Fruit fly (Drosophila melanogaster) whole organism, embryonic: Measurements from ENCODE around the gene Acn.

Experiments used
- Atf3 ChIP-seq: fragments of 200-800 bp; sonication (Bioruptor generic); optimal IDR thresholded peaks from 3 replicates; lab custom pipeline; 2016; ENCODE audit warnings: missing biosample characterization, missing genetic modification characterization
- CG11456 ChIP-seq: fragments of 200-800 bp; sonication (Bioruptor generic); IDR thresholded peaks from 3 replicates; pipeline ENCODE4 v1.3.6; 2022; ENCODE audit warnings: missing biosample characterization, missing genetic modification characterization
- CG11560 ChIP-seq: fragments of 200-800 bp; sonication (Bioruptor generic); IDR thresholded peaks from 3 replicates; pipeline ENCODE4 v1.3.6; 2022; ENCODE audit warnings: missing biosample characterization, missing genetic modification characterization
- CG12236 ChIP-seq: fragments of 200-800 bp; sonication (Bioruptor generic); optimal IDR thresholded peaks from 2 replicates; lab custom pipeline; 2016; ENCODE audit warnings: missing biosample characterization, missing genetic modification characterization
- CG13624 ChIP-seq: fragments of 200-800 bp; sonication (Bioruptor generic); optimal IDR thresholded peaks from 2 replicates; lab custom pipeline; 2016; ENCODE audit warnings: missing biosample characterization, missing genetic modification characterization
- CG14014 ChIP-seq: fragments of 200-800 bp; sonication (Bioruptor generic); IDR thresholded peaks from 2 replicates; pipeline ENCODE4 v1.3.6; 2022; ENCODE audit warnings: missing biosample characterization, missing genetic modification characterization
- CG15269 ChIP-seq: fragments of 200-800 bp; sonication (Bioruptor generic); optimal IDR thresholded peaks from 2 replicates; lab custom pipeline; 2018; ENCODE audit warnings: missing biosample characterization, mild to moderate bottlenecking, missing genetic modification characterization, moderate library complexity
- CG1529 ChIP-seq: fragments of 200-800 bp; sonication (Bioruptor generic); optimal IDR thresholded peaks from 3 replicates; lab custom pipeline; 2018; ENCODE audit warnings: missing biosample characterization, missing genetic modification characterization
- CG17912 ChIP-seq: fragments of 200-800 bp; sonication (Bioruptor generic); optimal IDR thresholded peaks from 2 replicates; lab custom pipeline; 2018; ENCODE audit warnings: missing biosample characterization, mild to moderate bottlenecking, missing genetic modification characterization
- CG18599 ChIP-seq: fragments of 200-800 bp; sonication (Bioruptor generic); optimal IDR thresholded peaks from 3 replicates; lab custom pipeline; 2017; ENCODE audit warnings: missing biosample characterization, missing genetic modification characterization, mild to moderate bottlenecking, moderate library complexity, missing genetic modification reagents
- CG18619 ChIP-seq: fragments of 200-800 bp; sonication (Bioruptor generic); optimal IDR thresholded peaks from 3 replicates; lab custom pipeline; 2017; ENCODE audit warnings: missing biosample characterization, mild to moderate bottlenecking, missing genetic modification characterization
- CG3065 ChIP-seq: fragments of 200-800 bp; sonication (Bioruptor generic); optimal IDR thresholded peaks from 2 replicates; lab custom pipeline; 2016; ENCODE audit warnings: missing biosample characterization, missing genetic modification characterization
- CG32532 ChIP-seq: fragments of 200-800 bp; sonication (Bioruptor generic); IDR thresholded peaks from 2 replicates; pipeline ENCODE4 v1.3.6; 2022; ENCODE audit warnings: missing biosample characterization, missing genetic modification characterization
- CG3726 ChIP-seq: fragments of 200-800 bp; sonication (Bioruptor generic); IDR thresholded peaks from 3 replicates; pipeline ENCODE4, ENCODE4 v1.3.6; 2022; ENCODE audit warnings: missing biosample characterization, missing genetic modification characterization
- CG3995 ChIP-seq: fragments of 200-800 bp; sonication (Bioruptor generic); optimal IDR thresholded peaks from 3 replicates; lab custom pipeline; 2016; ENCODE audit warnings: missing biosample characterization, missing genetic modification characterization
- CG4282 ChIP-seq: fragments of 200-800 bp; sonication (Bioruptor generic); optimal IDR thresholded peaks from 2 replicates; lab custom pipeline; 2016; ENCODE audit warnings: missing biosample characterization, missing genetic modification characterization
- CG4328 ChIP-seq: fragments of 200-800 bp; sonication (Bioruptor generic); optimal IDR thresholded peaks from 3 replicates; lab custom pipeline; 2017; ENCODE audit warnings: missing biosample characterization, missing genetic modification reagents, missing genetic modification characterization
- CG4360 ChIP-seq: fragments of 200-800 bp; sonication (Bioruptor generic); IDR thresholded peaks from 2 replicates; pipeline ENCODE4 v1.3.6; 2022; ENCODE audit warnings: missing biosample characterization, missing genetic modification characterization
- CG6683 ChIP-seq: fragments of 200-800 bp; sonication (Bioruptor generic); optimal IDR thresholded peaks from 2 replicates; lab custom pipeline; 2017; ENCODE audit warnings: missing biosample characterization, mild to moderate bottlenecking, missing genetic modification characterization, missing genetic modification reagents
- CG7556 ChIP-seq: fragments of 200-800 bp; sonication (Bioruptor generic); optimal IDR thresholded peaks from 2 replicates; lab custom pipeline; 2017; ENCODE audit warnings: missing biosample characterization, mild to moderate bottlenecking, missing genetic modification characterization
- CG8478 ChIP-seq: fragments of >200 bp; optimal IDR thresholded peaks from 2 replicates; lab custom pipeline; 2018
- CG8765 ChIP-seq: fragments of 200-800 bp; sonication (Bioruptor generic); IDR thresholded peaks from 2 replicates; pipeline ENCODE4 v1.3.6; 2022; ENCODE audit warnings: missing biosample characterization, missing genetic modification characterization
- Dll ChIP-seq: fragments of 200-800 bp; sonication (Bioruptor generic); IDR thresholded peaks from 4 replicates; pipeline ENCODE4 v1.3.6; 2022; ENCODE audit warnings: missing biosample characterization, missing genetic modification characterization; ENCODE audit not compliant: partially characterized antibody
- Dp ChIP-seq: fragments of 200-800 bp; sonication (Bioruptor generic); optimal IDR thresholded peaks from 2 replicates; lab custom pipeline; 2018; ENCODE audit warnings: missing biosample characterization, mild to moderate bottlenecking, missing genetic modification characterization, moderate library complexity
- Fer3 ChIP-seq: fragments of 200-800 bp; sonication (Bioruptor generic); optimal IDR thresholded peaks from 2 replicates; lab custom pipeline; 2018; ENCODE audit warnings: missing biosample characterization, mild to moderate bottlenecking, missing genetic modification characterization, moderate library complexity
- HLH4C ChIP-seq: fragments of 200-800 bp; sonication (Bioruptor generic); IDR thresholded peaks from 3 replicates; pipeline ENCODE4 v1.3.6; 2022; ENCODE audit warnings: missing biosample characterization, missing genetic modification characterization; ENCODE audit not compliant: partially characterized antibody
- HLHmδ ChIP-seq: fragments of 200-800 bp; sonication (Bioruptor generic); optimal IDR thresholded peaks from 2 replicates; lab custom pipeline; 2018; ENCODE audit warnings: missing biosample characterization, mild to moderate bottlenecking, missing genetic modification characterization, moderate library complexity
- Hand ChIP-seq: fragments of 200-800 bp; sonication (Bioruptor generic); optimal IDR thresholded peaks from 2 replicates; lab custom pipeline; 2017; ENCODE audit warnings: mild to moderate bottlenecking, missing biosample characterization, missing genetic modification reagents, missing genetic modification characterization
- Hr78 ChIP-seq, 2 experiments: fragments of 200-800 bp in 1 of 2; fragments of >200 bp in 1 of 2; sonication (Bioruptor generic) in 1 of 2; optimal IDR thresholded peaks; 2 replicates each; lab custom pipeline; 2017 to 2019; ENCODE audit warnings: missing biosample characterization in 2 of 2, missing genetic modification characterization in 2 of 2, mild to moderate bottlenecking in 1 of 2, moderate library complexity in 1 of 2
- Mad ChIP-seq: fragments of 200-800 bp; sonication (Bioruptor generic); optimal IDR thresholded peaks from 2 replicates; lab custom pipeline; 2016; ENCODE audit warnings: missing biosample characterization, missing genetic modification characterization
- Taf1 ChIP-seq: fragments of 200-800 bp; sonication (Bioruptor generic); IDR thresholded peaks from 2 replicates; pipeline ENCODE4 v1.3.6; 2022; ENCODE audit warnings: missing biosample characterization, missing genetic modification characterization
- bbx ChIP-seq: fragments of 200-800 bp; sonication (Bioruptor generic); IDR thresholded peaks from 2 replicates; pipeline ENCODE4 v1.3.6; 2022; ENCODE audit warnings: missing biosample characterization, missing genetic modification characterization; ENCODE audit not compliant: partially characterized antibody
- chm ChIP-seq: fragments of 200-800 bp; sonication (Bioruptor generic); IDR thresholded peaks from 2 replicates; pipeline ENCODE4 v1.3.6; 2022; ENCODE audit warnings: missing biosample characterization, missing genetic modification characterization
- fd3F ChIP-seq: fragments of 200-800 bp; sonication (Bioruptor generic); optimal IDR thresholded peaks from 2 replicates; lab custom pipeline; 2018; ENCODE audit warnings: missing biosample characterization, mild to moderate bottlenecking, missing genetic modification characterization, moderate library complexity
- gem ChIP-seq: fragments of 200-800 bp; sonication (Bioruptor generic); optimal IDR thresholded peaks from 2 replicates; lab custom pipeline; 2019; ENCODE audit warnings: missing biosample characterization, mild to moderate bottlenecking, missing genetic modification characterization, moderate library complexity
- gro ChIP-seq: fragments of 200-800 bp; sonication (Bioruptor generic); optimal IDR thresholded peaks from 2 replicates; lab custom pipeline; 2016; ENCODE audit warnings: missing biosample characterization, missing genetic modification characterization
- gt ChIP-seq: fragments of 200-800 bp; sonication (Bioruptor generic); IDR thresholded peaks from 2 replicates; pipeline ENCODE4 v1.3.6; 2022; ENCODE audit warnings: missing biosample characterization, missing genetic modification characterization
- hkb ChIP-seq, 2 experiments: fragments of 200-800 bp in 1 of 2; fragments of >200 bp in 1 of 2; sonication (Bioruptor generic) in 1 of 2; IDR thresholded peaks in 1 of 2; optimal IDR thresholded peaks in 1 of 2; 2 replicates each; pipeline versions ENCODE4 v1.3.6 to Lab custom; 2017 to 2022; ENCODE audit warnings: missing biosample characterization in 1 of 2, missing genetic modification characterization in 1 of 2
- insv ChIP-seq, 2 experiments: fragments of 200-800 bp; sonication (Bioruptor generic); optimal IDR thresholded peaks; 3 replicates each; lab custom pipeline; 2016 to 2018; ENCODE audit warnings: missing biosample characterization in 2 of 2, missing genetic modification characterization in 2 of 2
- mam ChIP-seq: fragments of 200-800 bp; sonication (Bioruptor generic); optimal IDR thresholded peaks from 3 replicates; lab custom pipeline; 2016; ENCODE audit warnings: missing biosample characterization, missing genetic modification characterization
- mld ChIP-seq: fragments of 200-800 bp; sonication (Bioruptor generic); IDR thresholded peaks from 3 replicates; pipeline ENCODE4 v1.3.6; 2022; ENCODE audit warnings: missing biosample characterization, missing genetic modification characterization; ENCODE audit not compliant: partially characterized antibody
- pfk ChIP-seq: fragments of 200-800 bp; sonication (Bioruptor generic); optimal IDR thresholded peaks from 2 replicates; lab custom pipeline; 2018; ENCODE audit warnings: missing biosample characterization, mild to moderate bottlenecking, missing genetic modification characterization, moderate library complexity
- phol ChIP-seq: fragments of 200-800 bp; sonication (Bioruptor generic); optimal IDR thresholded peaks from 3 replicates; lab custom pipeline; 2018; ENCODE audit warnings: missing biosample characterization, mild to moderate bottlenecking, missing genetic modification characterization, moderate library complexity
- pita ChIP-seq: fragments of 200-800 bp; sonication (Bioruptor generic); optimal IDR thresholded peaks from 2 replicates; lab custom pipeline; 2017; ENCODE audit warnings: missing biosample characterization, mild to moderate bottlenecking, missing genetic modification characterization
- pros ChIP-seq: fragments of 200-800 bp; sonication (Bioruptor generic); optimal IDR thresholded peaks from 3 replicates; lab custom pipeline; 2019; ENCODE audit warnings: missing biosample characterization, mild to moderate bottlenecking, missing genetic modification characterization, moderate library complexity
- scrt ChIP-seq: fragments of 200-800 bp; sonication (Bioruptor generic); optimal IDR thresholded peaks from 2 replicates; lab custom pipeline; 2018; ENCODE audit warnings: missing biosample characterization, mild to moderate bottlenecking, missing genetic modification characterization, moderate library complexity
- sisA ChIP-seq: fragments of 200-800 bp; sonication (Bioruptor generic); IDR thresholded peaks from 2 replicates; pipeline ENCODE4 v1.3.6; 2022; ENCODE audit warnings: missing biosample characterization, missing genetic modification characterization
- slou ChIP-seq: fragments of 200-800 bp; sonication (Bioruptor generic); optimal IDR thresholded peaks from 3 replicates; lab custom pipeline; 2016; ENCODE audit warnings: missing biosample characterization, missing genetic modification characterization
- twi ChIP-seq: fragments of 200-800 bp; optimal IDR thresholded peaks from 2 replicates; lab custom pipeline; 2019; ENCODE audit warnings: missing biosample characterization, mild to moderate bottlenecking, missing genetic modification characterization, moderate library complexity
- wor ChIP-seq: fragments of 200-800 bp; sonication (Bioruptor generic); IDR thresholded peaks from 2 replicates; pipeline ENCODE4 v1.3.6; 2022; ENCODE audit warnings: missing biosample characterization, missing genetic modification characterization
- yki ChIP-seq: fragments of >200 bp; optimal IDR thresholded peaks from 3 replicates; lab custom pipeline; 2018

Gene Acn

dm6 chr2L:19002959-19003371 lies 42.2 kb upstream of the Acn start, which contains the start of gene CG31793 (continued):
- no peak for TF ChIP-seq pros (GFP tag; lab: Kevin White, UChicago)
- TF ChIP-seq yki (lab: Kevin White, UChicago): no peak
- no peak for TF ChIP-seq pfk (GFP tag; lab: Kevin White, UChicago)
- TF ChIP-seq phol (tag; lab: Kevin White, UChicago): peak; percentile 46
- no peak for TF ChIP-seq sisA (GFP tag; lab: Robert Waterston, UW)
- no peak for TF ChIP-seq slou
- TF ChIP-seq bbx (GFP tag; lab: Robert Waterston, UW): peak; percentile 33; the same call in 1 of the 2 replicates
- peak; percentile 72 for TF ChIP-seq gem (tag; lab: Kevin White, UChicago)
- no peak for TF ChIP-seq mld (GFP tag; lab: Robert Waterston, UW)
- no peak for TF ChIP-seq gt (GFP tag; lab: Robert Waterston, UW)
- TF ChIP-seq hkb (optimal IDR thresholded peaks at IDR 0.05; lab: Kevin White, UChicago): no peak
- peak; percentile 63 for TF ChIP-seq hkb (GFP tag; IDR thresholded peaks at IDR 0.05; lab: Robert Waterston, UW)
- no peak for TF ChIP-seq Dll (GFP tag; lab: Robert Waterston, UW)
- TF ChIP-seq wor (GFP tag; lab: Robert Waterston, UW): no peak
- TF ChIP-seq insv (GFP tag; optimal IDR thresholded peaks at IDR 0.05; lab: Kevin White, UChicago): no peak
- no peak for TF ChIP-seq CG3726 (GFP tag; lab: Robert Waterston, UW)
- no peak for TF ChIP-seq HLHmδ (GFP tag; lab: Kevin White, UChicago)
- TF ChIP-seq Mad (GFP tag; lab: Kevin White, UChicago): no peak
- peak; percentile 32 for TF ChIP-seq CG18619 (GFP tag; lab: Kevin White, UChicago)
- no peak for TF ChIP-seq pita (GFP tag; lab: Kevin White, UChicago)
- TF ChIP-seq CG17912: no peak
- TF ChIP-seq CG11456 (GFP tag; lab: Robert Waterston, UW): peak; percentile 53; the same call in 1 of the 3 replicates
- peak; percentile 76 for TF ChIP-seq CG15269 (tag; lab: Kevin White, UChicago)
- TF ChIP-seq Atf3 (GFP tag; lab: Kevin White, UChicago): no peak
- no peak for TF ChIP-seq Hr78 (GFP tag; optimal IDR thresholded peaks at IDR 0.05; lab: Kevin White, UChicago)
- peak; percentile 71; the same call in 1 of the 2 replicates for TF ChIP-seq CG32532 (GFP tag; lab: Robert Waterston, UW)
- no peak for TF ChIP-seq CG12236 (GFP tag; lab: Kevin White, UChicago)
- TF ChIP-seq CG6683 (GFP tag; lab: Kevin White, UChicago): peak; percentile 52
- TF ChIP-seq scrt (GFP tag; lab: Kevin White, UChicago): peak; percentile 33
- no peak for TF ChIP-seq CG4328 (GFP tag; lab: Kevin White, UChicago)
- peak; percentile 64 for TF ChIP-seq Fer3 (tag; lab: Kevin White, UChicago)
- no peak for TF ChIP-seq HLH4C (GFP tag; lab: Robert Waterston, UW)
- TF ChIP-seq gro (GFP tag; lab: Kevin White, UChicago): peak; percentile 28
- no peak for TF ChIP-seq CG1529 (GFP tag; lab: Kevin White, UChicago)
- peak; percentile 56; the same call in 1 of the 2 replicates for TF ChIP-seq CG14014 (GFP tag; lab: Robert Waterston, UW)
- TF ChIP-seq mam (GFP tag; lab: Kevin White, UChicago): no peak
- TF ChIP-seq CG18599 (GFP tag; lab: Kevin White, UChicago): peak; percentile 82
- TF ChIP-seq Hand (GFP tag; lab: Kevin White, UChicago): peak; percentile 55
- peak; percentile 72 for TF ChIP-seq CG7556 (GFP tag; lab: Kevin White, UChicago)
- no peak for TF ChIP-seq CG3995 (GFP tag; lab: Kevin White, UChicago)
- TF ChIP-seq chm (GFP tag; lab: Robert Waterston, UW): no peak; the same call in 1 of the 2 replicates
- no peak for TF ChIP-seq twi (tag; lab: Kevin White, UChicago)
- no peak for TF ChIP-seq CG8478 (lab: Kevin White, UChicago)
- no peak for TF ChIP-seq CG8765 (GFP tag; lab: Robert Waterston, UW)
- no peak for TF ChIP-seq Taf1 (GFP tag; lab: Robert Waterston, UW)
- TF ChIP-seq CG4360 (GFP tag; lab: Robert Waterston, UW): no peak
- peak; percentile 2 for TF ChIP-seq CG13624
- TF ChIP-seq CG11560: no peak
- no peak for TF ChIP-seq CG4282
- TF ChIP-seq fd3F (GFP tag; lab: Kevin White, UChicago): peak; percentile 45
- peak; percentile 3 for TF ChIP-seq Dp (GFP tag; lab: Kevin White, UChicago)
- no peak for TF ChIP-seq CG3065
